Worm (Caenorhabditis elegans) whole organism, L3 larva: ENCODE results near the gene bmy-1.

Experiments used
- R02D3.7 ChIP-seq: fragments of 150-350 bp; optimal IDR thresholded peaks from 2 replicates; lab custom pipeline; 2014; ENCODE audit warnings: missing biosample characterization, missing genetic modification characterization
- ZK546.5 ChIP-seq: sonication (generic microtip); optimal IDR thresholded peaks from 2 replicates; lab custom pipeline; 2017; ENCODE audit warnings: missing biosample characterization, missing genetic modification characterization
- aly-2 ChIP-seq: fragments of 150-350 bp; optimal IDR thresholded peaks from 2 replicates; lab custom pipeline; 2014; ENCODE audit warnings: missing biosample characterization, missing genetic modification characterization
- ceh-16 ChIP-seq: sonication (generic microtip); optimal IDR thresholded peaks from 2 replicates; lab custom pipeline; 2017; ENCODE audit warnings: missing biosample characterization, missing genetic modification characterization
- ceh-28 ChIP-seq: fragments of 150-350 bp; optimal IDR thresholded peaks from 2 replicates; lab custom pipeline; 2014; ENCODE audit warnings: missing biosample characterization, missing genetic modification reagents, missing genetic modification characterization
- daf-12 ChIP-seq: fragments of 150-350 bp; optimal IDR thresholded peaks from 2 replicates; lab custom pipeline; 2014; ENCODE audit warnings: missing biosample characterization, missing genetic modification reagents, missing genetic modification characterization
- egl-27 ChIP-seq: sonication (generic microtip); optimal IDR thresholded peaks from 4 replicates; lab custom pipeline; 2017; ENCODE audit warnings: missing biosample characterization, missing genetic modification reagents, missing genetic modification characterization
- egl-5 ChIP-seq: fragments of 150-350 bp; optimal IDR thresholded peaks from 2 replicates; lab custom pipeline; 2017; ENCODE audit warnings: missing biosample characterization, missing genetic modification reagents, missing genetic modification characterization, inconsistent platforms
- elt-1 ChIP-seq: fragments of 150-350 bp; optimal IDR thresholded peaks from 2 replicates; lab custom pipeline; 2014; ENCODE audit warnings: missing biosample characterization, missing genetic modification characterization
- elt-2 ChIP-seq: sonication (generic microtip); optimal IDR thresholded peaks from 2 replicates; lab custom pipeline; 2016; ENCODE audit warnings: missing genetic modification reagents, mild to moderate bottlenecking, missing genetic modification characterization, missing compliant biosample characterization
- elt-3 ChIP-seq, 3 experiments: fragments of 150-350 bp in 1 of 3; sonication (generic microtip) in 2 of 3; optimal IDR thresholded peaks; 2 replicates in 2 of 3; 4 replicates in 1 of 3; lab custom pipeline; 2014 to 2017; ENCODE audit warnings: missing biosample characterization in 3 of 3, missing genetic modification characterization in 3 of 3
- fkh-10 ChIP-seq: sonication (generic microtip); optimal IDR thresholded peaks from 2 replicates; lab custom pipeline; 2017; ENCODE audit warnings: missing biosample characterization, missing genetic modification reagents, missing genetic modification characterization
- fkh-2 ChIP-seq: fragments of 150-350 bp; optimal IDR thresholded peaks from 2 replicates; lab custom pipeline; 2014; ENCODE audit warnings: missing biosample characterization, missing genetic modification reagents, missing genetic modification characterization
- fos-1 ChIP-seq: fragments of 150-350 bp; optimal IDR thresholded peaks from 2 replicates; lab custom pipeline; 2014; ENCODE audit warnings: missing biosample characterization, missing genetic modification characterization
- hmg-11 ChIP-seq: sonication (generic microtip); optimal IDR thresholded peaks from 2 replicates; lab custom pipeline; 2016; ENCODE audit warnings: missing genetic modification characterization, missing compliant biosample characterization
- jun-1 ChIP-seq: fragments of 150-350 bp; optimal IDR thresholded peaks from 2 replicates; lab custom pipeline; 2014; ENCODE audit warnings: missing biosample characterization, missing genetic modification reagents, missing genetic modification characterization
- lin-15B ChIP-seq: fragments of 150-350 bp; optimal IDR thresholded peaks from 2 replicates; lab custom pipeline; 2014; ENCODE audit warnings: missing biosample characterization, missing genetic modification characterization
- lin-39 ChIP-seq: fragments of 150-350 bp; optimal IDR thresholded peaks from 2 replicates; lab custom pipeline; 2018; ENCODE audit warnings: missing biosample characterization, missing genetic modification reagents, missing genetic modification characterization
- lsy-12 ChIP-seq: sonication (generic microtip); optimal IDR thresholded peaks from 2 replicates; lab custom pipeline; 2016; ENCODE audit warnings: mild to moderate bottlenecking, missing genetic modification characterization, missing compliant biosample characterization
- mdl-1 ChIP-seq: fragments of 150-350 bp; optimal IDR thresholded peaks from 2 replicates; lab custom pipeline; 2014; ENCODE audit warnings: missing biosample characterization, missing genetic modification characterization
- mml-1 ChIP-seq: fragments of 150-350 bp; sonication (generic microtip); optimal IDR thresholded peaks from 3 replicates; lab custom pipeline; 2014; ENCODE audit warnings: missing biosample characterization, missing genetic modification characterization
- nfya-1 ChIP-seq: sonication (generic microtip); optimal IDR thresholded peaks from 2 replicates; lab custom pipeline; 2017; ENCODE audit warnings: missing genetic modification characterization, mild to moderate bottlenecking, missing compliant biosample characterization, antibody characterized with exemption, moderate library complexity; ENCODE audit not compliant: insufficient read depth
- nhr-11 ChIP-seq: fragments of 150-350 bp; optimal IDR thresholded peaks from 2 replicates; lab custom pipeline; 2014; ENCODE audit warnings: missing biosample characterization, missing genetic modification characterization
- nhr-12 ChIP-seq: fragments of 150-350 bp; optimal IDR thresholded peaks from 2 replicates; lab custom pipeline; 2014; ENCODE audit warnings: missing biosample characterization, missing genetic modification characterization
- nhr-23 ChIP-seq: fragments of 150-350 bp; optimal IDR thresholded peaks from 2 replicates; lab custom pipeline; 2014; ENCODE audit warnings: missing biosample characterization, missing genetic modification reagents, missing genetic modification characterization
- nhr-25 ChIP-seq: sonication (generic microtip); optimal IDR thresholded peaks from 2 replicates; lab custom pipeline; 2017; ENCODE audit warnings: missing biosample characterization, missing genetic modification characterization
- nhr-28 ChIP-seq: fragments of 150-350 bp; optimal IDR thresholded peaks from 2 replicates; lab custom pipeline; 2014; ENCODE audit warnings: missing biosample characterization, missing genetic modification characterization
- nhr-43 ChIP-seq: sonication (generic microtip); optimal IDR thresholded peaks from 2 replicates; lab custom pipeline; 2016; ENCODE audit warnings: mild to moderate bottlenecking, missing genetic modification characterization, missing compliant biosample characterization; ENCODE audit not compliant: poor library complexity, severe bottlenecking
- nhr-77 ChIP-seq: fragments of 150-350 bp; optimal IDR thresholded peaks from 2 replicates; lab custom pipeline; 2014; ENCODE audit warnings: missing biosample characterization, missing genetic modification characterization
- pha-4 ChIP-seq: fragments of 150-350 bp; optimal IDR thresholded peaks from 2 replicates; lab custom pipeline; 2014; ENCODE audit warnings: missing biosample characterization, missing genetic modification reagents, missing genetic modification characterization
- pqm-1 ChIP-seq: fragments of 150-350 bp; optimal IDR thresholded peaks from 2 replicates; lab custom pipeline; 2017; ENCODE audit warnings: missing biosample characterization, missing genetic modification characterization, inconsistent platforms
- skn-1 ChIP-seq: fragments of 150-350 bp; optimal IDR thresholded peaks from 2 replicates; lab custom pipeline; 2014; ENCODE audit warnings: missing biosample characterization, missing genetic modification characterization
- snpc-4 ChIP-seq: fragments of 150-350 bp; optimal IDR thresholded peaks from 2 replicates; lab custom pipeline; 2014; ENCODE audit warnings: missing biosample characterization, missing genetic modification characterization
- tbx-2 ChIP-seq: sonication (generic microtip); optimal IDR thresholded peaks from 2 replicates; lab custom pipeline; 2016; ENCODE audit warnings: mild to moderate bottlenecking, missing genetic modification characterization, missing compliant biosample characterization
- unc-39 ChIP-seq: sonication (generic microtip); optimal IDR thresholded peaks from 4 replicates; lab custom pipeline; 2017; ENCODE audit warnings: missing biosample characterization, missing genetic modification characterization
- unc-62 ChIP-seq: fragments of 150-350 bp; sonication (generic microtip); optimal IDR thresholded peaks from 4 replicates; lab custom pipeline; 2014; ENCODE audit warnings: missing biosample characterization, missing genetic modification reagents, missing genetic modification characterization
- ztf-4 ChIP-seq: fragments of 150-350 bp; optimal IDR thresholded peaks from 2 replicates; lab custom pipeline; 2014; ENCODE audit warnings: missing biosample characterization, missing genetic modification characterization

Gene bmy-1

DNA sequence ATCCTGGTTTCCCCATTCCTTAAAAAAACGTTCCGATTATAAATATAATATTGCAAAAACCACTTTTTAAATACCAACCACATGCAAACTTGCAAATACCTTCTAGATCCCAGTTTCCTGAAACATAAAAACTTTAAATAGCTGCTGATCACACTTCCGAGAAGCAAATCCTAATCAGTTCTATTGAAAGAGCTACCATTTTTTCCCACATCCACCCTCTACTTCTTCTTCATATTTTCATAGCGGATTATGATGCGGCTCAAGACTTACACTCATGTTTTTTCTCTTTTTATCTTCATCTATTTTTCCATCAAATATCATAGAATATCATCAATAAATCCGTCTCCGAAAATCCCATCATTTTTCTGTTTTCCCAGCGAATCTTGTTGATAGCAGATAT is 31.6 kb upstream of the bmy-1 start:
- TF ChIP-seq fos-1 (tag; lab: Kevin White, UChicago) (no peak), elt-2 (tag; lab: Kevin White, UChicago) (no peak), nhr-23 (tag; lab: Kevin White, UChicago) (no peak), elt-1 (tag; lab: Kevin White, UChicago) (no peak), mml-1 (tag; lab: Kevin White, UChicago) (no peak), egl-5 (tag; lab: Kevin White, UChicago) (no peak), ceh-28 (tag; lab: Kevin White, UChicago) (no peak), pqm-1 (tag; lab: Kevin White, UChicago) (no peak), nhr-12 (tag; lab: Kevin White, UChicago) (no peak), ceh-16 (tag; lab: Kevin White, UChicago) (no peak), hmg-11 (tag; lab: Kevin White, UChicago) (no peak), ztf-4 (no peak)

DNA sequence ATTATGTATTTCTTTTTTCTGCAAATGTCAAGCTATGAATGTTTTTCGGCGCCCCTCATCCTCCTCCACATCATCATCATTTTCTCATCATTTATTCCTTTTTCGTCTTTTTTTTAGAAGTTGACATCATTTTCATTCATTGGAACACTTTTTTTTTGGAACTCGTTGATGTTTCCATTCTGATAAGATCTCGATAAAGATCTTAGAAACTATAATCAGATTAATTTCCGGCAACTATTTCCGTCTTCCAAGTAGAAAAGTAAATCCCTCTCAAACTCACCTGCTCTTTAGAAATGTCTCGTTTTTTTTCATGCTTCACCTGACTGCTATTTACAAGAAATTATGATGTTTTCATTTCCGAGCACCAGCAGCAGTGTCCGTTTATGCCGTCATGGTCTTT is 29.6 kb upstream of the bmy-1 start:
- TF ChIP-seq nhr-11 (tag; lab: Kevin White, UChicago) (peak; percentile 42), nhr-23 (tag; lab: Kevin White, UChicago) (peak; percentile 37), aly-2 (tag; lab: Kevin White, UChicago) (no peak), ztf-4 (no peak), elt-1 (tag; lab: Kevin White, UChicago) (peak; percentile 90), daf-12 (no peak), fos-1 (tag; lab: Kevin White, UChicago) (no peak)

DNA sequence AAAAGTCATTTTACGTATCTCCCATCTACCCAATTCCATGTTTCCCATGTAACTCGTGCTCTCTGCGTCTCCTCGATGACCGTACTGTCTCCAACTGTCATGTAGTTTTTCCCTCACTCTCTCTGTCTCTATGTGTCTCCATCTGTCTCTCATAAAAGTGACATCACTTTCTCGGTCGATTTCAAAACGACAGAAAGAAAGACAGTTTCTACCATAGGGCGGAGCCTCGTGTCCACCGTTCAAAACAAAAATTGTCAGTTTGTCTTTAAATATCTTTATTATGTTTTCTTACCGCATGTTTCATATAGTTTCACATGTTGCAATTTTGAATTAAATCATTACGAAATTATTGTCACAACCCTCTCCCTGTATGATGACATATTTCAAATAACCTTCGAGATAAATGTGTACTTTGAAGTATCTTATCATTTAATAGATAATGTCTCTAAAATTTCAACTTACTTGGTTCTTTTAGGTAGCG is 28.2 kb upstream of the bmy-1 start:
- TF ChIP-seq nhr-43 (tag; lab: Kevin White, UChicago): peak; percentile 86
- peak; percentile 43 for TF ChIP-seq nhr-28 (tag; lab: Kevin White, UChicago)
- peak; percentile 26 for TF ChIP-seq hmg-11 (tag; lab: Kevin White, UChicago)
- TF ChIP-seq jun-1: peak; percentile 89
- peak; percentile 80 for TF ChIP-seq nfya-1
- TF ChIP-seq nhr-23 (tag; lab: Kevin White, UChicago): peak; percentile 96
- no peak for TF ChIP-seq ZK546.5 (tag; lab: Kevin White, UChicago)
- TF ChIP-seq elt-3 (tag; optimal IDR thresholded peaks at IDR 0.05; lab: Kevin White, UChicago): peak in 2 of 3 experiments; percentile 10 to 74
- TF ChIP-seq R02D3.7 (tag; lab: Kevin White, UChicago): peak; percentile 48
- TF ChIP-seq nhr-77 (tag; lab: Kevin White, UChicago): peak; percentile 57
- peak; percentile 84 for TF ChIP-seq lsy-12 (tag; lab: Kevin White, UChicago)
- peak; percentile 97 for TF ChIP-seq egl-5 (tag; lab: Kevin White, UChicago)
- peak; percentile 44 for TF ChIP-seq skn-1 (tag; lab: Kevin White, UChicago)
- TF ChIP-seq elt-2 (tag; lab: Kevin White, UChicago): peak; percentile 98
- no peak for TF ChIP-seq mml-1 (tag; lab: Kevin White, UChicago)
- TF ChIP-seq nhr-11 (tag; lab: Kevin White, UChicago): peak; percentile 53
- TF ChIP-seq lin-39 (tag; lab: Kevin White, UChicago): peak; percentile 48
- TF ChIP-seq tbx-2: peak; percentile 62
- no peak for TF ChIP-seq elt-1 (tag; lab: Kevin White, UChicago)
- TF ChIP-seq pha-4 (tag; lab: Kevin White, UChicago): peak; percentile 79
- TF ChIP-seq lin-15B (tag; lab: Kevin White, UChicago): peak; percentile 10
- peak; percentile 79 for TF ChIP-seq ceh-28 (tag; lab: Kevin White, UChicago)
- TF ChIP-seq fkh-10 (GFP tag; lab: Kevin White, UChicago): no peak
- peak; percentile 91 for TF ChIP-seq nhr-25
- peak; percentile 80 for TF ChIP-seq egl-27
- no peak for TF ChIP-seq unc-39 (tag; lab: Kevin White, UChicago)
- no peak for TF ChIP-seq aly-2 (tag; lab: Kevin White, UChicago)
- no peak for TF ChIP-seq fkh-2 (tag; lab: Kevin White, UChicago)
- TF ChIP-seq snpc-4 (tag; lab: Kevin White, UChicago): no peak
- peak; percentile 54 for TF ChIP-seq mdl-1 (tag; lab: Kevin White, UChicago)
- TF ChIP-seq pqm-1 (tag; lab: Kevin White, UChicago): peak; percentile 71
- TF ChIP-seq unc-62 (GFP tag; lab: Kevin White, UChicago): peak; percentile 81
- TF ChIP-seq, all 47 proteins: peak for 24
